Fruit fly (Drosophila melanogaster) whole organism, embryonic: Measurements from ENCODE around the gene Wdfy2.
A peak's percentile ranks its signal among the peaks of the same experiment; 100 is the strongest.

Experiments
- Aef1 ChIP-seq: fragments of 200-800 bp; sonication (Bioruptor generic); IDR thresholded peaks from 3 replicates; pipeline ENCODE4 v1.3.6; 2022; ENCODE audit warnings: missing biosample characterization, missing genetic modification characterization
- BEAF-32 ChIP-seq: fragments of 200-800 bp; sonication (Bioruptor generic); optimal IDR thresholded peaks from 3 replicates; lab custom pipeline; 2017; ENCODE audit warnings: missing biosample characterization, missing genetic modification characterization, mild to moderate bottlenecking, moderate library complexity, missing genetic modification reagents
- CG11456 ChIP-seq: fragments of 200-800 bp; sonication (Bioruptor generic); IDR thresholded peaks from 3 replicates; pipeline ENCODE4 v1.3.6; 2022; ENCODE audit warnings: missing biosample characterization, missing genetic modification characterization
- CG11695 ChIP-seq: fragments of 200-800 bp; sonication (Bioruptor generic); IDR thresholded peaks from 3 replicates; pipeline ENCODE4 v1.3.6; 2022; ENCODE audit warnings: missing biosample characterization, missing genetic modification characterization
- CG14860 ChIP-seq: fragments of 200-800 bp; sonication (Bioruptor generic); IDR thresholded peaks from 3 replicates; pipeline ENCODE4 v1.3.6; 2022; ENCODE audit warnings: missing biosample characterization, missing genetic modification characterization; ENCODE audit not compliant: partially characterized antibody
- CG15073 ChIP-seq: fragments of 200-800 bp; sonication (Bioruptor generic); optimal IDR thresholded peaks from 2 replicates; lab custom pipeline; 2016; ENCODE audit warnings: missing biosample characterization, missing genetic modification characterization
- CG17361 ChIP-seq: fragments of 200-800 bp; sonication (Bioruptor generic); IDR thresholded peaks from 3 replicates; pipeline ENCODE4 v1.3.6; 2022; ENCODE audit warnings: missing biosample characterization, missing genetic modification characterization
- CG30403 ChIP-seq: fragments of 200-800 bp; sonication (Bioruptor generic); optimal IDR thresholded peaks from 3 replicates; lab custom pipeline; 2016; ENCODE audit warnings: missing biosample characterization, missing genetic modification characterization
- CG30431 ChIP-seq: fragments of 200-800 bp; sonication (Bioruptor generic); optimal IDR thresholded peaks from 2 replicates; lab custom pipeline; 2017; ENCODE audit warnings: missing biosample characterization, missing genetic modification characterization
- CG3726 ChIP-seq: fragments of 200-800 bp; sonication (Bioruptor generic); IDR thresholded peaks from 3 replicates; pipeline ENCODE4, ENCODE4 v1.3.6; 2022; ENCODE audit warnings: missing biosample characterization, missing genetic modification characterization
- CG3847 ChIP-seq: fragments of 200-800 bp; sonication (Bioruptor generic); IDR thresholded peaks from 2 replicates; pipeline ENCODE4 v1.3.6; 2022; ENCODE audit warnings: missing biosample characterization, missing genetic modification characterization
- CG42726 ChIP-seq: fragments of 200-800 bp; sonication (Bioruptor generic); IDR thresholded peaks from 2 replicates; pipeline ENCODE4 v1.3.6; 2022; ENCODE audit warnings: missing biosample characterization, missing genetic modification characterization; ENCODE audit not compliant: partially characterized antibody
- CG4617 ChIP-seq: fragments of 200-800 bp; sonication (Bioruptor generic); optimal IDR thresholded peaks from 3 replicates; lab custom pipeline; 2016; ENCODE audit warnings: missing biosample characterization, missing genetic modification characterization, borderline replicate concordance
- CG7372 ChIP-seq: fragments of 200-800 bp; sonication (Bioruptor generic); IDR thresholded peaks from 2 replicates; pipeline ENCODE4 v1.3.6; 2022; ENCODE audit warnings: missing biosample characterization, missing genetic modification characterization
- CG7987 ChIP-seq: fragments of 200-800 bp; sonication (Bioruptor generic); optimal IDR thresholded peaks from 2 replicates; lab custom pipeline; 2018; ENCODE audit warnings: missing biosample characterization, mild to moderate bottlenecking, missing genetic modification characterization, moderate library complexity
- CG8388 ChIP-seq: fragments of 200-800 bp; sonication (Bioruptor generic); optimal IDR thresholded peaks from 2 replicates; lab custom pipeline; 2019; ENCODE audit warnings: missing biosample characterization, mild to moderate bottlenecking, missing genetic modification characterization, moderate library complexity
- Dll ChIP-seq: fragments of 200-800 bp; sonication (Bioruptor generic); IDR thresholded peaks from 4 replicates; pipeline ENCODE4 v1.3.6; 2022; ENCODE audit warnings: missing biosample characterization, missing genetic modification characterization; ENCODE audit not compliant: partially characterized antibody
- HLHmδ ChIP-seq: fragments of 200-800 bp; sonication (Bioruptor generic); optimal IDR thresholded peaks from 2 replicates; lab custom pipeline; 2018; ENCODE audit warnings: missing biosample characterization, mild to moderate bottlenecking, missing genetic modification characterization, moderate library complexity
- Hmx ChIP-seq: fragments of 200-800 bp; sonication (Bioruptor generic); optimal IDR thresholded peaks from 2 replicates; lab custom pipeline; 2016; ENCODE audit warnings: missing biosample characterization, missing genetic modification characterization
- Meics ChIP-seq: fragments of 200-800 bp; sonication (Bioruptor generic); optimal IDR thresholded peaks from 2 replicates; lab custom pipeline; 2017; ENCODE audit warnings: missing biosample characterization, mild to moderate bottlenecking, missing genetic modification characterization
- Nf-YB ChIP-seq: fragments of 200-800 bp; sonication (Bioruptor generic); optimal IDR thresholded peaks from 3 replicates; lab custom pipeline; 2019; ENCODE audit warnings: missing biosample characterization, mild to moderate bottlenecking, missing genetic modification characterization, moderate library complexity
- Stat92E ChIP-seq, 3 experiments: fragments of >200 bp in 2 of 3; fragments of 200-800 bp in 1 of 3; sonication (Bioruptor generic) in 1 of 3; optimal IDR thresholded peaks; 2 replicates each; lab custom pipeline; 2017 to 2019; ENCODE audit warnings: missing biosample characterization in 3 of 3, missing genetic modification characterization in 3 of 3, mild to moderate bottlenecking in 1 of 3, moderate library complexity in 1 of 3
- TFAM ChIP-seq: fragments of 200-800 bp; sonication (Bioruptor generic); optimal IDR thresholded peaks from 2 replicates; lab custom pipeline; 2017; ENCODE audit warnings: missing biosample characterization, missing genetic modification characterization, inconsistent platforms
- Tbp ChIP-seq: fragments of >200 bp; optimal IDR thresholded peaks from 2 replicates; lab custom pipeline; 2018; ENCODE audit warnings: missing biosample characterization, missing genetic modification characterization
- abd-A ChIP-seq: fragments of 200-800 bp; sonication (Bioruptor generic); optimal IDR thresholded peaks from 3 replicates; lab custom pipeline; 2019; ENCODE audit warnings: missing biosample characterization, mild to moderate bottlenecking, missing genetic modification characterization, moderate library complexity
- aop ChIP-seq: fragments of 200-800 bp; sonication (Bioruptor generic); IDR thresholded peaks from 2 replicates; pipeline ENCODE4 v1.3.6; 2022; ENCODE audit warnings: missing biosample characterization, missing genetic modification characterization
- az2 ChIP-seq: fragments of 200-800 bp; sonication (Bioruptor generic); optimal IDR thresholded peaks from 3 replicates; lab custom pipeline; 2016; ENCODE audit warnings: missing biosample characterization, missing genetic modification characterization
- cg ChIP-seq: fragments of 200-800 bp; sonication (Bioruptor generic); optimal IDR thresholded peaks from 3 replicates; lab custom pipeline; 2019; ENCODE audit warnings: missing biosample characterization, mild to moderate bottlenecking, missing genetic modification characterization, moderate library complexity
- chn ChIP-seq: fragments of 200-800 bp; sonication (Bioruptor generic); optimal IDR thresholded peaks from 2 replicates; lab custom pipeline; 2016; ENCODE audit warnings: missing biosample characterization, missing genetic modification characterization
- crc ChIP-seq: fragments of 200-800 bp; sonication (Bioruptor generic); optimal IDR thresholded peaks from 2 replicates; lab custom pipeline; 2016; ENCODE audit warnings: missing biosample characterization, missing genetic modification characterization
- croc ChIP-seq: fragments of 200-800 bp; sonication (Bioruptor generic); conservative IDR thresholded peaks from 3 replicates; pipeline ENCODE4 v1.3.6; 2022; ENCODE audit warnings: missing biosample characterization, missing genetic modification characterization
- emc ChIP-seq: fragments of 200-800 bp; sonication (Bioruptor generic); optimal IDR thresholded peaks from 2 replicates; lab custom pipeline; 2016; ENCODE audit warnings: missing biosample characterization, missing genetic modification characterization
- en ChIP-seq: fragments of 200-800 bp; sonication (Bioruptor generic); optimal IDR thresholded peaks from 2 replicates; lab custom pipeline; 2016; ENCODE audit warnings: missing biosample characterization, missing genetic modification characterization
- fd64A ChIP-seq: fragments of 200-800 bp; sonication (Bioruptor generic); optimal IDR thresholded peaks from 3 replicates; lab custom pipeline; 2018; ENCODE audit warnings: missing biosample characterization, mild to moderate bottlenecking, missing genetic modification characterization
- fd96Cb ChIP-seq: fragments of 200-800 bp; sonication (Bioruptor generic); optimal IDR thresholded peaks from 2 replicates; lab custom pipeline; 2018; ENCODE audit warnings: missing biosample characterization, mild to moderate bottlenecking, missing genetic modification characterization, moderate library complexity
- hkb ChIP-seq, 2 experiments: fragments of 200-800 bp in 1 of 2; fragments of >200 bp in 1 of 2; sonication (Bioruptor generic) in 1 of 2; IDR thresholded peaks in 1 of 2; optimal IDR thresholded peaks in 1 of 2; 2 replicates each; pipeline versions ENCODE4 v1.3.6 to Lab custom; 2017 to 2022; ENCODE audit warnings: missing biosample characterization in 1 of 2, missing genetic modification characterization in 1 of 2
- insv ChIP-seq, 2 experiments: fragments of 200-800 bp; sonication (Bioruptor generic); optimal IDR thresholded peaks; 3 replicates each; lab custom pipeline; 2016 to 2018; ENCODE audit warnings: missing biosample characterization in 2 of 2, missing genetic modification characterization in 2 of 2
- kni ChIP-seq: fragments of 200-800 bp; sonication (Bioruptor generic); optimal IDR thresholded peaks from 3 replicates; lab custom pipeline; 2017; ENCODE audit warnings: mild to moderate bottlenecking, missing biosample characterization, missing genetic modification reagents, missing genetic modification characterization
- lilli ChIP-seq: fragments of 200-800 bp; sonication (Bioruptor generic); optimal IDR thresholded peaks from 3 replicates; lab custom pipeline; 2016; ENCODE audit warnings: missing biosample characterization, missing genetic modification characterization
- onecut ChIP-seq: fragments of 200-800 bp; sonication (Bioruptor generic); IDR thresholded peaks from 2 replicates; pipeline ENCODE4 v1.3.6; 2022; ENCODE audit warnings: missing biosample characterization, missing genetic modification characterization
- otp ChIP-seq: fragments of 200-800 bp; sonication (Bioruptor generic); IDR thresholded peaks from 3 replicates; pipeline ENCODE4, ENCODE4 v1.3.6; 2022; ENCODE audit warnings: missing biosample characterization, missing genetic modification characterization
- pho ChIP-seq: fragments of 200-800 bp; sonication (Bioruptor generic); optimal IDR thresholded peaks from 2 replicates; lab custom pipeline; 2016; ENCODE audit warnings: missing biosample characterization, missing genetic modification characterization
- ranshi ChIP-seq: fragments of 200-800 bp; sonication (Bioruptor generic); IDR thresholded peaks from 2 replicates; pipeline ENCODE4 v1.3.6; 2022; ENCODE audit warnings: missing biosample characterization, missing genetic modification characterization
- salm ChIP-seq: fragments of 200-800 bp; sonication (Bioruptor generic); optimal IDR thresholded peaks from 2 replicates; lab custom pipeline; 2018; ENCODE audit warnings: missing biosample characterization, mild to moderate bottlenecking, missing genetic modification characterization
- slbo ChIP-seq: fragments of 200-800 bp; sonication (Bioruptor generic); IDR thresholded peaks from 2 replicates; pipeline ENCODE4 v1.3.6; 2022; ENCODE audit warnings: missing biosample characterization, missing genetic modification characterization
- slp2 ChIP-seq: fragments of 200-800 bp; sonication (Bioruptor generic); optimal IDR thresholded peaks from 2 replicates; lab custom pipeline; 2016; ENCODE audit warnings: missing biosample characterization, missing genetic modification characterization
- stwl ChIP-seq: fragments of 200-800 bp; sonication (Bioruptor generic); optimal IDR thresholded peaks from 3 replicates; lab custom pipeline; 2018; ENCODE audit warnings: missing biosample characterization, mild to moderate bottlenecking, missing genetic modification characterization, moderate library complexity
- tll ChIP-seq, 2 experiments: fragments of 200-800 bp in 1 of 2; fragments of >200 bp in 1 of 2; sonication (Bioruptor generic) in 1 of 2; optimal IDR thresholded peaks; 2 replicates each; lab custom pipeline; 2017 to 2019; ENCODE audit warnings: missing biosample characterization in 2 of 2, missing genetic modification characterization in 2 of 2, mild to moderate bottlenecking in 1 of 2, moderate library complexity in 1 of 2
- vfl ChIP-seq: fragments of 200-800 bp; sonication (Bioruptor generic); optimal IDR thresholded peaks from 2 replicates; lab custom pipeline; 2016; ENCODE audit warnings: missing biosample characterization, missing genetic modification characterization
- zfh2 ChIP-seq: fragments of 200-800 bp; sonication (Bioruptor generic); optimal IDR thresholded peaks from 2 replicates; lab custom pipeline; 2016; ENCODE audit warnings: missing biosample characterization, missing genetic modification characterization

The Wdfy2 gene

DNA sequence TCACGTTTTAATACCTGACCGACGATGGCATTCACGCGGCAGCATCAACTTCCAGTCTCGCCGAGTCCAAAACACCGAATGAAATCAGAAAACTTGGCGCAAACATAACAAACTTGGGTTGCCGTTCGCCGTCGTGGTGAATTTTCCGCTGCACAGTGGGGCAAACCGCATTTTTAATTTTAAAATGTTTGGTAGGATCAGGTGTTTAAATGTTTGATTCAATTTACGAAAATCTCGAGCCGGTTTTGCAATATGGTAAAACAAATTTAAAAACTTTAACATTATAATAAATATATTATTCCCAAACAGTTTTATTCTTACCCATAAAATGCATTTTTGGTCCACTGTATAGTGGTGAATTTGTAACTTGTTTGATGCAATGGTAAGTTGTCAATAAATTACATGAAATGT lies 51.2 kb downstream of the Wdfy2 start, which contains the start of gene RluA-1 (continued):
- TF ChIP-seq chn (peak; percentile 98), CG11456 (peak; percentile 99), onecut (GFP tag; lab: Robert Waterston, UW) (peak; percentile 94), hkb (optimal IDR thresholded peaks at IDR 0.05; lab: Kevin White, UChicago) (no peak), hkb (GFP tag; IDR thresholded peaks at IDR 0.05; lab: Robert Waterston, UW) (peak; percentile 100), lilli (GFP tag; lab: Kevin White, UChicago) (peak; percentile 98), CG14860 (GFP tag; lab: Robert Waterston, UW) (peak; percentile 75), CG8388 (GFP tag; lab: Kevin White, UChicago) (peak; percentile 99), Meics (GFP tag; lab: Kevin White, UChicago) (peak; percentile 99), fd96Cb (tag; lab: Kevin White, UChicago) (peak; percentile 99), croc (peak; percentile 99), abd-A (tag; lab: Kevin White, UChicago) (peak; percentile 92), Aef1 (GFP tag; lab: Robert Waterston, UW) (peak; percentile 87), otp (GFP tag; lab: Robert Waterston, UW) (peak; percentile 99), kni (GFP tag; lab: Kevin White, UChicago) (peak; percentile 94), Tbp (no peak), CG3847 (GFP tag; lab: Robert Waterston, UW) (peak; percentile 99), ranshi (peak; percentile 93; the same call in 1 of the 2 replicates), crc (peak; percentile 38), Nf-YB (GFP tag; lab: Kevin White, UChicago) (peak; percentile 91), TFAM (GFP tag; lab: Kevin White, UChicago) (peak; percentile 95), salm (tag; lab: Kevin White, UChicago) (peak; percentile 99), CG17361 (peak; percentile 99), CG30431 (GFP tag; lab: Kevin White, UChicago) (peak; percentile 98), stwl (tag; lab: Kevin White, UChicago) (peak; percentile 98), fd64A (GFP tag; lab: Kevin White, UChicago) (peak; percentile 98), zfh2 (GFP tag; lab: Kevin White, UChicago) (peak; percentile 85), az2 (GFP tag; lab: Kevin White, UChicago) (peak; percentile 100), aop (GFP tag; lab: Robert Waterston, UW) (peak; percentile 90), CG42726 (GFP tag; lab: Robert Waterston, UW) (no peak), CG7372 (peak; percentile 98), HLHmδ (GFP tag; lab: Kevin White, UChicago) (peak; percentile 12), vfl (peak; percentile 96), Dll (peak; percentile 61; the same call in 3 of the 4 replicates), CG7987 (GFP tag; lab: Kevin White, UChicago) (peak; percentile 97), slp2 (GFP tag; lab: Kevin White, UChicago) (peak; percentile 68), pho (GFP tag; lab: Kevin White, UChicago) (peak; percentile 92), CG30403 (peak; percentile 99), tll (GFP tag; optimal IDR thresholded peaks at IDR 0.05; lab: Kevin White, UChicago) (peak in 1 of 2 experiments; percentile 85), Stat92E (GFP tag; optimal IDR thresholded peaks at IDR 0.05; lab: Kevin White, UChicago) (peak in 1 of 3 experiments; percentile 98), CG15073 (GFP tag; lab: Kevin White, UChicago) (peak; percentile 91), emc (peak; percentile 79), cg (GFP tag; lab: Kevin White, UChicago) (no peak), slbo (GFP tag; lab: Robert Waterston, UW) (peak; percentile 99), BEAF-32 (GFP tag; lab: Kevin White, UChicago) (peak; percentile 29), CG3726 (GFP tag; lab: Robert Waterston, UW) (peak; percentile 97), CG4617 (GFP tag; lab: Kevin White, UChicago) (peak; percentile 99), Hmx (GFP tag; lab: Kevin White, UChicago) (peak; percentile 65), insv (GFP tag; optimal IDR thresholded peaks at IDR 0.05; lab: Kevin White, UChicago) (peak; percentile 41 to 82), CG11695 (peak; percentile 99), en (peak; percentile 89)
